Worm (Caenorhabditis elegans): ENCODE data around the gene clec-74.

DNA sequence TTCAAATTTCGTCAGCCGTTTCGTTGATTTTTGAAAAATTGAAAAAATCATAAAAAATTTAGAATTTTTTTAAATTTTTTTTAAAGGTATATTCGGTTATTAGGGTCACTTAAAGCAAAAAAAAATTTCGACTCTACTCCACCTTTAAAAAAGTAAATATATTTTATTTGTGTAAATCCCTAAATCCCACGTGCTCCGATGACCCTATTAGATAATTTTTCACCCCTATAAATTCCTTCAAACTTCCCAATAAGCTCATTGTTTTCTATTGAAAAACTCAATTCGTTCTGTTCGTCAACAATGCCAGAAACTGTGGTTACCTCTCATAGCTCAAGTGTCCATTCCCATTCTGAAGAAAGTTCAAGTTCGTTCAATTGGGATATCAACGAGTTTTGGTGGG, 44.2 kb upstream of the clec-74 start, which contains the start of gene F56D6.20:
- TF ChIP-seq che-1 (tag; optimal IDR thresholded peaks at IDR 0.05), result no peak
- TF ChIP-seq fkh-10 (GFP tag; optimal IDR thresholded peaks at IDR 0.05), result no peak
